Worm (Caenorhabditis elegans): ENCODE results near the gene epic-3.
A peak's percentile ranks its signal among the peaks of the same experiment; 100 is the strongest.

epic-3 gene

ce11 chrIV:1745453-1746051 is 21.4 kb upstream of the epic-3 start, which contains the start of the genes Y41D4A.6 and Y41D4A.4 (continued):
- TF ChIP-seq C08G9.2 (tag; optimal IDR thresholded peaks at IDR 0.05) (peak; percentile 99), eyg-1 (tag; optimal IDR thresholded peaks at IDR 0.05) (peak; percentile 82), tbx-2 (tag; optimal IDR thresholded peaks at IDR 0.05) (peak; percentile 99), Y22D7AL.16 (tag; optimal IDR thresholded peaks at IDR 0.05) (peak; percentile 23), pat-9 (tag; optimal IDR thresholded peaks at IDR 0.05) (no peak), lim-6 (tag; optimal IDR thresholded peaks at IDR 0.05) (peak; percentile 96), elt-2 (tag; optimal IDR thresholded peaks at IDR 0.05) (peak; percentile 92), rnt-1 (tag; optimal IDR thresholded peaks at IDR 0.05) (peak; percentile 97), zip-5 (tag; optimal IDR thresholded peaks at IDR 0.05) (peak; percentile 99), odd-2 (tag; optimal IDR thresholded peaks at IDR 0.05) (no peak), pros-1 (tag; optimal IDR thresholded peaks at IDR 0.05) (no peak), tbx-7 (tag; optimal IDR thresholded peaks at IDR 0.05) (peak; percentile 98), hlh-30 (tag; optimal IDR thresholded peaks at IDR 0.05; ENCODE audit: insufficient read depth) (no peak), nhr-232 (tag; optimal IDR thresholded peaks at IDR 0.05) (peak; percentile 38), fkh-6 (tag; optimal IDR thresholded peaks at IDR 0.05) (peak; percentile 93), unc-86 (tag; optimal IDR thresholded peaks at IDR 0.05) (peak; percentile 85), che-1 (tag; optimal IDR thresholded peaks at IDR 0.05) (peak; percentile 65), pag-3 (tag; optimal IDR thresholded peaks at IDR 0.05; ENCODE audit: borderline replicate concordance) (peak; percentile 92), lin-11 (tag; optimal IDR thresholded peaks at IDR 0.05) (peak; percentile 21), ceh-48 (tag; optimal IDR thresholded peaks at IDR 0.05) (peak; percentile 64), hlh-15 (tag; optimal IDR thresholded peaks at IDR 0.05) (peak; percentile 92), ceh-31 (tag; optimal IDR thresholded peaks at IDR 0.05) (peak; percentile 100), ceh-14 (tag; optimal IDR thresholded peaks at IDR 0.05) (peak; percentile 98), ets-4 (tag; optimal IDR thresholded peaks at IDR 0.05) (peak; percentile 98), mec-3 (tag; optimal IDR thresholded peaks at IDR 0.05; ENCODE audit: borderline replicate concordance) (peak; percentile 98), ttx-3 (tag; optimal IDR thresholded peaks at IDR 0.05) (peak; percentile 78), sdc-2 (tag; optimal IDR thresholded peaks at IDR 0.05) (peak; percentile 69), ama-1 (optimal IDR thresholded peaks at IDR 0.05) (no peak), ahr-1 (tag; optimal IDR thresholded peaks at IDR 0.05) (peak; percentile 98), unc-42 (tag; optimal IDR thresholded peaks at IDR 0.05) (peak; percentile 99), ceh-2 (tag; optimal IDR thresholded peaks at IDR 0.05) (peak; percentile 98), pqm-1 (tag; optimal IDR thresholded peaks at IDR 0.05) (peak; percentile 99), dve-1 (tag; optimal IDR thresholded peaks at IDR 0.05) (peak; percentile 43), sox-2 (GFP tag; IDR thresholded peaks at IDR 0.05) (no peak), hlh-13 (GFP tag; optimal IDR thresholded peaks at IDR 0.05) (peak; percentile 1), ceh-19 (GFP tag; optimal IDR thresholded peaks at IDR 0.05) (peak; percentile 82), fkh-10 (GFP tag; optimal IDR thresholded peaks at IDR 0.05) (no peak), ceh-22 (tag; optimal IDR thresholded peaks at IDR 0.05) (no peak), F13H6.1 (tag; optimal IDR thresholded peaks at IDR 0.05) (peak; percentile 97), ztf-16 (tag; optimal IDR thresholded peaks at IDR 0.05) (peak; percentile 92), npax-4 (tag; optimal IDR thresholded peaks at IDR 0.05) (peak; percentile 66), ceh-24 (tag; optimal IDR thresholded peaks at IDR 0.05) (peak; percentile 52), elt-4 (tag; optimal IDR thresholded peaks at IDR 0.05) (peak; percentile 89), pha-2 (tag; optimal IDR thresholded peaks at IDR 0.05) (peak; percentile 80), unc-55 (GFP tag; optimal IDR thresholded peaks at IDR 0.05) (peak; percentile 25), syd-9 (tag; optimal IDR thresholded peaks at IDR 0.05) (peak; percentile 82), ceh-9 (tag; optimal IDR thresholded peaks at IDR 0.05) (no peak), ceh-34 (tag; optimal IDR thresholded peaks at IDR 0.05) (peak; percentile 93), ceh-6 (GFP tag; optimal IDR thresholded peaks at IDR 0.05) (peak; percentile 3)
